Fruit fly (Drosophila melanogaster): ENCODE measurements around the gene SAK.

The SAK gene

dm6 chr3L:21476429-21477006 lies 39.2 kb downstream of the SAK start, which contains the start of gene croc (continued):
- TF ChIP-seq gcm (GFP tag; optimal IDR thresholded peaks at IDR 0.05) (peak; percentile 94), CG10274 (GFP tag; optimal IDR thresholded peaks at IDR 0.05) (no peak), emc (GFP tag; optimal IDR thresholded peaks at IDR 0.05) (no peak), vnd (GFP tag; IDR thresholded peaks at IDR 0.05; ENCODE audit: partially characterized antibody) (peak; percentile 31; the same call in 1 of the 3 replicates), br (optimal IDR thresholded peaks at IDR 0.05) (no peak), sens (GFP tag) (peak; percentile 65), crol (GFP tag; IDR thresholded peaks at IDR 0.05) (peak; percentile 63), Bgb (GFP tag; IDR thresholded peaks at IDR 0.05; ENCODE audit: partially characterized antibody) (no peak), Blimp-1 (GFP tag; optimal IDR thresholded peaks at IDR 0.05) (no peak), CG4360 (GFP tag; IDR thresholded peaks at IDR 0.05) (peak; percentile 87), CG11093 (GFP tag; IDR thresholded peaks at IDR 0.05) (no peak), Sry-β (GFP tag; optimal IDR thresholded peaks at IDR 0.05) (no peak), HmgD (GFP tag; optimal IDR thresholded peaks at IDR 0.05) (peak; percentile 43), z (GFP tag; IDR thresholded peaks at IDR 0.05) (no peak), CG17829 (tag; optimal IDR thresholded peaks at IDR 0.05) (peak; percentile 24), Mrtf (GFP tag; IDR thresholded peaks at IDR 0.05) (no peak), rib (GFP tag; IDR thresholded peaks at IDR 0.05) (no peak), CG8281 (tag; optimal IDR thresholded peaks at IDR 0.05) (no peak), CG18764 (GFP tag; optimal IDR thresholded peaks at IDR 0.05) (no peak), vfl (GFP tag; optimal IDR thresholded peaks at IDR 0.05) (no peak), Nf-YA (GFP tag; IDR thresholded peaks at IDR 0.05) (peak; percentile 75), CG11456 (GFP tag; IDR thresholded peaks at IDR 0.05) (no peak), sqz (GFP tag; optimal IDR thresholded peaks at IDR 0.05) (peak; percentile 55), Nf-YB (GFP tag; optimal IDR thresholded peaks at IDR 0.05) (peak; percentile 99), lov (optimal IDR thresholded peaks at IDR 0.05) (no peak), lov (GFP tag; IDR thresholded peaks at IDR 0.05) (0 out of 3 replicates have a peak, but pooled peaks have one; percentile 13), CG1832 (GFP tag; optimal IDR thresholded peaks at IDR 0.05) (peak; percentile 96), dmrt99B (tag; optimal IDR thresholded peaks at IDR 0.05) (no peak), twi (tag; optimal IDR thresholded peaks at IDR 0.05) (peak; percentile 69), Ada2b (GFP tag; IDR thresholded peaks at IDR 0.05) (no peak), cg (GFP tag; optimal IDR thresholded peaks at IDR 0.05) (peak; percentile 98), zen2 (GFP tag; IDR thresholded peaks at IDR 0.05; ENCODE audit: partially characterized antibody) (peak; percentile 55; the same call in 1 of the 3 replicates), CG15479 (GFP tag; optimal IDR thresholded peaks at IDR 0.05) (peak; percentile 47), CG31388 (GFP tag; optimal IDR thresholded peaks at IDR 0.05) (no peak), CG32532 (GFP tag; IDR thresholded peaks at IDR 0.05) (no peak), CG4707 (GFP tag; optimal IDR thresholded peaks at IDR 0.05) (no peak), Ssrp (tag; optimal IDR thresholded peaks at IDR 0.05) (no peak), stc (GFP tag; IDR thresholded peaks at IDR 0.05) (no peak), lola (GFP tag; optimal IDR thresholded peaks at IDR 0.05) (peak in 1 of 3 experiments; percentile 54), Vsx1 (GFP tag; optimal IDR thresholded peaks at IDR 0.05) (no peak), tin (GFP tag; optimal IDR thresholded peaks at IDR 0.05) (peak; percentile 33), CG17385 (GFP tag; optimal IDR thresholded peaks at IDR 0.05) (peak; percentile 5), Doc2 (GFP tag; IDR thresholded peaks at IDR 0.05) (no peak), Taf1 (GFP tag; IDR thresholded peaks at IDR 0.05) (no peak), CG13775 (GFP tag; optimal IDR thresholded peaks at IDR 0.05) (no peak), CG31441 (GFP tag; IDR thresholded peaks at IDR 0.05) (no peak), Nf-YC (tag; optimal IDR thresholded peaks at IDR 0.05) (peak; percentile 98), CG10654 (GFP tag; optimal IDR thresholded peaks at IDR 0.05) (no peak), Neu2 (GFP tag; optimal IDR thresholded peaks at IDR 0.05; ENCODE audit: borderline replicate concordance) (peak; percentile 78), D19B (GFP tag; optimal IDR thresholded peaks at IDR 0.05) (no peak), CG8478 (optimal IDR thresholded peaks at IDR 0.05) (peak; percentile 99), Hr39 (optimal IDR thresholded peaks at IDR 0.05) (peak; percentile 29)

All from whole organism, embryonic.